Fruit fly (Drosophila melanogaster) ovary, adult (tissue): ENCODE results near the gene CG33710.

Source experiments
- CG17801 ChIP-seq: fragments of 200-800 bp; optimal IDR thresholded peaks from 2 replicates; lab custom pipeline; 2019; ENCODE audit warnings: missing biosample characterization, mild to moderate bottlenecking, missing genetic modification characterization, moderate library complexity; ENCODE audit not compliant: partially characterized antibody

Gene CG33710

DNA sequence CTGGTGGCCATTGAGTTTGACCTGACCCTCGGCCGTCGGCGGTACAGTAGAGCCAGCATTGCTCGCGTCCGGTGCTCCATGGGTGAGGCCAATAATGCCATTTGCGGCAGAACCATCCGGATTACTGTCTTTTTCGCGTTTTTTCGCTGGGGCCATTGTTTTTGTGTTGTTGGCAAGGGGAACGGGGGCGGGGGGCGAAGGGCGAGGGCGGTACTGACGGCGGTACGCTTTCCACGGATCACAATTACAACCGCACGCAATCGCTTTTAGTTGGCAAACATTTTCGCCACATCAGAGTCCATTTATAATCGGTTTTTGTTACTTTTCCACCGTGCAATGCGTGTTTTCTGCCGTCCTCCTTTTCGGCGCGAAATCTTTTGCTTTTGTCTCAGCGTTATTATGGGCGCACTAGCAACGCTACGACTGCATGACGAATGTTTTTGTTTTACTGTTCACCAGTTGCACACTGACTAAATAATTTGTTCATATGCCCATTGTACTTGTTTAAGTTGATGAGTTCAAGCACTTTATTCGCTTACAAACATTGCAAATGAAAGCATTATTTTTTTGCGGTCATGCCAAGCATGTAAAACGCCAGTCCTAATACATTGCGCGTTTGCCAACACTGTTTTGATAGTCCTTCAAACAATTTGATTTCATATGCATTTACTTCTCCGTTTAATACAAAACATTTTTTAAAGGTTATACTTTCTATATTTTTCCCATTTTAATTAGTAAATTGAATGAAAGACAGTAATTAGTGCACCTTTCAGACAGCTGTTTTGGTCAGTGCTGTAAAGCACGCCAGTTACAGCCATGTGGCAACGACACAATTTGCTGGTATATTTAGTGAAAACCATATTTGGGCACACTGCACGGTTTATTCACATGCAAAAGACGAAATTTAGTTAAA lies 29.5 kb downstream of the CG33710 start, which contains the start of gene Pfdn6:
Gene Pfdn6, plus strand, starts transcription at position 839 of the 913 bp plus-strand sequence.
- TF ChIP-seq CG17801 (GFP tag; lab: Kevin White, UChicago) = peak; percentile 82

DNA sequence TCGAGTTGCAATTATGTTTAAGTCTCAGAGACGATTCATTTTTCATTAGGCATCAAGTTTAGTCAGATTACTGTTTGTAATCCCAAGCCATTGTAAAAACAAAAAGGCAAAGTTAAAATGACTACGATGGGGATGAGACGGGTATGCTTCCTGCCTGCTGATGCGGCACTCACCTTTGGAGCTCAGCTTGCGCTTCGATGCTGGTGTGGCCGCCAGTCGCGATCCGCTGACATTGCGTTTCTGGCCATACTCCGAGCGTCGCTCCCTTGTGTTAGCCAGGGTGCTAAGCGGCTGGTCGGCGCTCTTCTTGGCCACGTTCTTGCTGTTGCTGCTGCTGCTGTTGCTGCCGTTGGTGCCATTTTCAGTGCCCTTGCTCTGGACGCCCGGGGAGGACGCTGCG lies 32.6 kb downstream of the CG33710 start:
- TF ChIP-seq CG17801 (GFP tag; lab: Kevin White, UChicago) = no peak

DNA sequence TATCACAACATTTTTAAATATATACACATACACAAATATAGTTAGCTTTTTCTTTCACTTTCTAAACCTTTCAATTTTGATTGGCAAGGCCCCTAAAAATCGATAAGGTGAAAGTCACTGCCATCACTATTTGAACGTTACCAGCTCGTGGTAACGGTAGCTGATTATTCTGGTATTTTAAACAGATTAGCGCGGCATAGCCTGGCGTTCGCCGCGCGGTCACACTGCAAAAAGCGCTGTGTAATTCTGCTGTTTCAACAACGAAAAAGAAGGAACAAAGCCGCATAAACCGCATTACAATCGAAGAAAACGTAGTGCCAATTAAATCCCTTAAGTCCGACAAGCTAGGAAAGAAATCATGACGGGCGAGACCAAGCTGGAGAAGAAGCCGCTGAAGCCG lies 37.8 kb downstream of the CG33710 start, which contains the start of gene Rpn1:
Gene Rpn1, plus strand, starts transcription at position 219 of the 400 bp plus-strand sequence.
- TF ChIP-seq CG17801 (GFP tag; lab: Kevin White, UChicago) = peak; percentile 47

DNA sequence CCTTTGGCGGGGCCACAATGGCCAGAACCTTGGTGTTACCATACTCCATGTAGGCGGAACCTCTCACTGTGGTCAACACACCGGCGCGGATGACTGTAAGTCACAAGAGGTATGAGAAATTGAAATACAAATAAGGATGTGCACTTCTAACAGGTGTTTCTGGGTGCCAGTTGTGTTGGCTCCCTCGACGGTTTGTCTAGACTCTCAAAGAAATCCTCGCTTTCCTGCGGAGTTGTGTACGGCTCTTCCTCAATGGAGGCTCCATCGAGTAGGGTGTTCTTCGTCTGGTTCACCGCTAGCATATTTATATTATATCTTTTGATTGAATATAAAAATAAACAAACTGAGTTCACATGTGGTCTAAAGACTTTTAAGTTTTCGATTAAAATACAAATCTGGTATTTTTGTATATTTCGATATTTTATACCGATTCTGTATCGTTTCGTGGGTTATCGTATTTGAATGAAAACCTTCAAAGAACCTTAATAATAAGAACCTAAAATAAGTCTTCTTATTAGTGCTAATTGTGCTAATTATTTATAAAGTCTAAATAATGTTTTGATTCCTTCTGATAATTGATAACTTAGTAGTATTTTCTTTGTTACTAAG lies 39.2 kb downstream of the CG33710 start, which contains the start of gene Mtr3:
Gene Mtr3, minus strand, starts transcription at position 388 of the 609 bp plus-strand sequence.
- no peak for TF ChIP-seq CG17801 (GFP tag; lab: Kevin White, UChicago)

DNA sequence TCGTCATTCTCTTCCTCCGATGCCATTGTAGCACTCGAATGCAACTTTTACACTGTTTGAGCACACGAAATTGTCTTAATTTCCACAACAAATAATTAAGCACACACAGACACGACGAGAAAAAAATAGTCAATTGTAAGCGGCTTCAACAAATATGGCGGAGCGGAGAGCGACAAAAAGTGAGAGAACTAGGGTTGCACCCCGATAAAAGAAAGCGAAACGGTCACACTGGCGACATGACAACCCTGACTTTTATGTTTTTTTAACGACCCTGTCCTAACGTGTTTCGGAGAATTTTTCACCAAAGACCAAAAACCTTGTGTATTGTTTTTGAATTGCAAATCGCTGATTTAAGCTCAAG lies 42.6 kb downstream of the CG33710 start, which contains the start of the genes Mi-2 and Prp3:
Gene Mi-2, minus strand, starts transcription at position 162 of the 361 bp plus-strand sequence.
Gene Prp3, plus strand, starts transcription at position 247 of the 361 bp plus-strand sequence.
- peak; percentile 46 for TF ChIP-seq CG17801 (GFP tag; lab: Kevin White, UChicago)

DNA sequence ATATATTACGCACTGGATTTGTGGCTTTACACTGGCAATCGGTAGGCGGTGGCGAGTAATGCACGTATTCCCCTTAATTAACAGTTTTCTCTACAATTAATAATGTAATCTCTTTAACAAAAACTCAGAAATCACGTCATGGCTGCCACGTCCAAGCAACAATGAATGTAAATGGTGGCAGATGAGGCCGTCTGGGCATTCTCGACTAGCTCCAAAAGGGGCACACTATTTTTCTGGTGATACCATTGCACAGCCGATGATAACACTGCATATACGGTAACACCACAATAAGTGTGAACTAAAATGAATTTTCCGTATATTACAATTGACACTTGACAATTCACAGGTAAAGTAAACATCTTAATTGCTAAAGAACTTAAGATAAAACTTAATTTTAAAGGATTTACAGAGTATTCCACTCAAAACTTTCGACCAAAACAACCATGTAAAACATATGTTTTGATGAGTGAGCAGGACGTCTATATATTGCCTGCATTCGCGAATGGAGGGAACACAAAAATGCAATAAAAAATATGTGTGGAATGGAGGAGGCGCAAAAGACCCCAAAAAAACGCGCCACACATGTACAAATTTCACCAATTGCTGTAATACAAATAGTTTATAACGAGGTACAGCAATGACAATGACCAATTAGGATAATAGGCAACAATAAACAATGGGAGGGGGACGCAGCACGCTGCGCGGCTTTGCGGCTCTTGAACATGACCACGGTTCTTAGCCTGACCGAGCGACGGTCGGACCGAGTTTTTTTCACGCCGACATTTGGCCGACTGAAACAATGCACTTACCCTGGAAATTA lies 43.1 kb downstream of the CG33710 start:
- no peak for TF ChIP-seq CG17801 (GFP tag; lab: Kevin White, UChicago)

DNA sequence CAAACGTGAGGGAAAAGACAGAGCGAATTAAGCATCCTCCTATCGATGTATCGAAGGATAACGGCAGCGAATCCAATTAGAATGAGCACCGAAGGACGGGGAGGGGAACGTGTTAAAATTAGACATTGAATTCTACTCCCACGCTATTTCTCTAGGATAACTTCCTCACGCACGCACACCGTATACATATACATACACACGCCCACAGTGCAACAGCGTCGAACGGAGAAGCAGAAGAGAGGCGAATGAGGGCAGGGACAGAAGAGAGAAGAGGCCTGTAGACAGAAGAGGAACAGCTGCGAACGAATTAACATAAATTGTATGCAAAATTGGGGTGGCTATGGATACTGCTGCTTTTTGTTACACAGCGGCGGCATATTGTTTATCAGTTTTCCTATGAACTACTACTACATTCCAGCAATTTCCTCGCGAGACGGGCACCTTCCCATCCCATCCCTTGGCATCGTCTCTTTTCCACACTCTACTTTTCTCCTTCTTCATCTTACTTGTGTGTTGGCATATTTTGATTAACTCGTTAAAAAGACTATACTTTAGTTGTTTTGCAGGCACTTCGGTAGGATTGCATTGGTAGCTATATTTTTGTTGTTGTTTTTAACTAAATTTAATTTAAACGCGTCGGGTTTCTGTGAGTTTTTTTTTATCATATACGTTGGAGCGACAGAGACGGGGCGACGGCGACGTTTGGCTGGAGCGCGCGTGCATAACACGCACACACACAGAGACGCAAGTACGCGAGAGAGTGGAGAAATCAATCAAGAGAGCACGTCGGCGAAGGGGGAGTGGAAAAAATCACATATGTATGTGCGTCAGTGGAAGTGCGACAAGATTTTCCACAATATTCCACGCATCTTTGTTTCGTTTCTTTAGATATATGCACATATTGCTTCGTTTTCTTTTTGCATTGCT lies 44.1 kb downstream of the CG33710 start:
- TF ChIP-seq CG17801 (GFP tag; lab: Kevin White, UChicago) = no peak

DNA sequence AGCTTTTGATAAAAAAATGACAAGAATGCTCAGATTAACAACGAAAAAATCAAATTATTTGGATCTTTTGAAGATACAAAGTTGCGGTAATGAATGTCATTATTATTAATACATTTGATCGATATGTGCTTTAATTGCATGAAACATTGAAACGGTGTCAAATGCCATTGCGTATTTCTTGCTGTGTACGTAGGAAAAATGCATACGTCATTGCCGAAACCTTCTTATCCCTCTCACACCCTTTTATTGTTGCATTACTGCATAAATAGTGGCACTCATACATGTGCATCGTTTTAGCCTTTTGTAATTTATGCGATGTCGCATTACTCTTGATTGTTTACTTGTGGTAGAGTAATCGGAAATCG lies 44.9 kb downstream of the CG33710 start:
- no peak for TF ChIP-seq CG17801 (GFP tag; lab: Kevin White, UChicago)

DNA sequence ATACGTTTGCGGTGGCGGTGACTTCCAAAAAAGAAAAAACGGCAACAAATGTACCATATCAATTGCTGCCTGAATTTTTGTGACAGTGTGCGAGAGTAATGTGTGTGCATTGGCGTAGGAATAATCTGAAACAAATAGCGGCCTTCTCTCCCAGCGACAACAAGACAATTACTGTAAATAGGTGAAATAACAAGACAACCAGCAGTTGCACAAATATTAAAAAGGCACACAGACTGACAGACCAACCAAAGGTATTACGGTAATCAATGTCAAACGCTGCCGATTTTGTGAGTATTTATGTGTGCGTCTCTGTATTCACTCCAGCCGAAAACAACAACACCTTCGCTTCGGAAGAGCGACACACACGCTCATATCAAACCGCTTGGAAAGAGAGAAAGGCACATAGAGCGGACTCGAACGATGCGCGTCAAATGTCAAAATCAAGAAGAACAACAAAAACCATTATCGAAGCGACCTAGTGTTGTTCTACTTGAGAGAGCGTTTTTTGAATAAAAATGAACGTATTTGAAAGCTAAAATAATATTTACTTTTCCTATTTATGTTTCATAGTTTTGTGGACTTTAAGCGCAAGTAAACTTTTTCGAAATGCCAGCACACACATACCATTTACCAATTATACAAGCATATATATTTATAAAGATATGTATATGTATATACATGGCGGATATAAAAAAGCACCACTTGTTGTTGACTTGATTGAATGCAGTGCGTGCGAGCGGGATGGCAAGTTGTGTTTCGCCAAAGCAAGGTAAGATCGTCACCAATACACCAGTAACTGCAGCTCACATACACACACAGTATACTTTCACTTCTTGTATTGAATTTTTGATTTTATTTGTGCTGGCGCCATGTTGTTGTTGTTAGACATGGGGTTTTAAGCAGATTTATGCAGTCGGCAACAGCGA lies 45.5 kb downstream of the CG33710 start:
- no peak for TF ChIP-seq CG17801 (GFP tag; lab: Kevin White, UChicago)

DNA sequence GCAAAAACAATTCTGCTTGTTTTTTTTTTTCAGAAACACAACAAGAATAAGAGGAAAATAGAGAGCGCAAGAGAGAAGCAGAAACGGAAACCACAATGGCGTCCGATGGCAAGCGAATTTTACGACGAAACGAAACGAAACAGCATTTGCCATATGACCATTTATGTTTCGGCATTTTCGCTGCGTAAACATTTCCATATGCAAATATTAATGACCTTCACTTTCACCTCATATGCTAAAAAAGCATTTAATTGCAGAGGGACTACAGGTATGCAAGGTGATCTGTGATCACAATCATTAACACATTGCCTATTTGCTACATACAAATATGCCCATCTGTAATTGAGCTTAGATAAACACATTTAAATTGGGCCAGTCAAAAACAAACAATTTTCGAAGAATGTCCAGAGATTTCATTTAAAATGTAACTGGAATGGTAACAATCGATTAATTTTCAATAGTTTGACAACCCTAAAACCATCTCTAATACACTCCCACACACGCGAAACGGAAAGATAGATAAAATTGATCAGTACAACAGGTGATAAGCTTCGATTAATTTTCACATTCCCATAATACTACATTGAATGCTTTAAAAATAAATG lies 46.3 kb downstream of the CG33710 start:
- TF ChIP-seq CG17801 (GFP tag; lab: Kevin White, UChicago) = peak; percentile 59

DNA sequence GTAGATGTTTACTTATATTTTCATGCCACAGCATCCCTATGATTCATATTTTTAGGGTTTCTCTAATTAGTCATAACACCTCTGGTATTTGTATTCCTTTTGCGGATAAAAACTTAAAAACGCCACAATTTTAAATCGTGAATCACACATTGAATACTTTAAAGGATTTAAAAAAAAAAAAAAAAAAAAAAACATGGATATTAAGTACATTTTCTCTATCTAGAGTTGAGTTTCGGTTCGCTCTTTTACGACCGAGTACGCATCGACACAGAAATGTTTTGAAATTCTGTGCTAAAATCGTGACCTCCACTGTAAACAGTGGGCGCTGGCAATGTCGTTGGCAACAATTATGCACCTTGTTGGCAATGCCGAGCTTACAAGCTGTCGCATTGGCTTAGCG lies 47.2 kb downstream of the CG33710 start:
- TF ChIP-seq CG17801 (GFP tag; lab: Kevin White, UChicago) = no peak

DNA sequence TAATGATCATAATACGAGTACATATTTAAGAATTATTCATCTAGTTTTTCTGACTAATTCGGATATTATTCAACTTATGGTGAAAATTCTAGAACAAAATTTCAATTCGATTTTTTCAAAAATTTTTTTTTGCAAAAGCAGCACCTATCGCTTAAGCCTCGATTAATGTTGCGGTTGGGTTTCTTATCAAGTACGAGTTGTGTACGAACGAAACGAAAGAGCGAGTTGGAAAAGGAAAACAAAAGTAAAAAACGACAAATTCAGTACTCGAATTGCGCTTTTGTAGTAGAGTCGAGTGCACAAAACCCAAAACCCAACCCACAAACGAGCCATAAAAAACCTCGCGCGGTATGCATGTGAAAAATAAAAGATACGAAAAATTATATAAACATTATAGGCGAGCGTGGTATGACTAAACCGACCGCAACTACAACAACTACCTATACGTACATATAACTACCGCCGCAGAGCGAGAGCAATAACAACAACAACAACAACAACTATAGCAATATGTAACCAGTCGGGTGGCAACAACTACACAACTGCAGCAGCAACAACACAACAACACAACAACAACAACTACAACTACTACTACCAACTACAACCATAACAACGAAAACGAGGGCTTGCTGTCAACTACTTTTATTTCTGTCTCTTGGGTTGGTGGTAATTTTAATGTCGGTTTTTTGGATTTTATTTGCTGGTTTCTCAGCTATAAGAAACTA lies 48.0 kb downstream of the CG33710 start:
- peak; percentile 25 for TF ChIP-seq CG17801 (GFP tag; lab: Kevin White, UChicago)
